Fruit fly (Drosophila melanogaster) whole organism, adult: ENCODE results near the gene Ir94b.

Source experiments
- CG11617 ChIP-seq: fragments of 200-800 bp; sonication (Bioruptor generic); optimal IDR thresholded peaks from 2 replicates; lab custom pipeline; 2017; ENCODE audit warnings: mild to moderate bottlenecking, missing biosample characterization, missing genetic modification reagents, missing genetic modification characterization
- CG12768 ChIP-seq: fragments of 200-800 bp; sonication (Bioruptor generic); optimal IDR thresholded peaks from 2 replicates; lab custom pipeline; 2017; ENCODE audit warnings: missing biosample characterization, missing genetic modification characterization, mild to moderate bottlenecking, moderate library complexity, missing genetic modification reagents
- CG14711 ChIP-seq: fragments of 200-800 bp; sonication (Bioruptor generic); optimal IDR thresholded peaks from 2 replicates; lab custom pipeline; 2018; ENCODE audit warnings: missing biosample characterization, mild to moderate bottlenecking, missing genetic modification characterization, moderate library complexity
- CG1620 ChIP-seq: fragments of 200-800 bp; sonication (Bioruptor generic); optimal IDR thresholded peaks from 2 replicates; lab custom pipeline; 2016; ENCODE audit warnings: missing biosample characterization, missing genetic modification characterization
- CG33017 ChIP-seq: fragments of 200-800 bp; sonication (Bioruptor generic); optimal IDR thresholded peaks from 2 replicates; lab custom pipeline; 2018; ENCODE audit warnings: missing biosample characterization, mild to moderate bottlenecking, missing genetic modification characterization, moderate library complexity
- CG5204 ChIP-seq: fragments of 200-800 bp; sonication (Bioruptor generic); optimal IDR thresholded peaks from 2 replicates; lab custom pipeline; 2016; ENCODE audit warnings: missing biosample characterization, missing genetic modification characterization
- CG7045 ChIP-seq: fragments of 200-800 bp; sonication (Bioruptor generic); optimal IDR thresholded peaks from 2 replicates; lab custom pipeline; 2017; ENCODE audit warnings: missing biosample characterization, mild to moderate bottlenecking, missing genetic modification characterization
- CG7101 ChIP-seq: fragments of 200-800 bp; sonication (Bioruptor generic); optimal IDR thresholded peaks from 2 replicates; lab custom pipeline; 2018; ENCODE audit warnings: missing biosample characterization, mild to moderate bottlenecking, missing genetic modification characterization, moderate library complexity
- Clk ChIP-seq: fragments of 200-800 bp; sonication (Bioruptor generic); optimal IDR thresholded peaks from 2 replicates; lab custom pipeline; 2017; ENCODE audit warnings: missing biosample characterization, missing genetic modification characterization
- Crg-1 ChIP-seq: fragments of 200-800 bp; sonication (Bioruptor generic); optimal IDR thresholded peaks from 2 replicates; lab custom pipeline; 2016; ENCODE audit warnings: missing biosample characterization, missing genetic modification characterization
- Hr96 ChIP-seq: fragments of 200-800 bp; sonication (Bioruptor generic); optimal IDR thresholded peaks from 2 replicates; lab custom pipeline; 2016; ENCODE audit warnings: missing biosample characterization, missing genetic modification characterization
- Mnt ChIP-seq: fragments of 200-800 bp; sonication (Bioruptor generic); optimal IDR thresholded peaks from 2 replicates; lab custom pipeline; 2016; ENCODE audit warnings: missing biosample characterization, mild to moderate bottlenecking, missing genetic modification characterization
- bab1 ChIP-seq: fragments of 200-800 bp; sonication (Bioruptor generic); optimal IDR thresholded peaks from 3 replicates; lab custom pipeline; 2019; ENCODE audit warnings: missing biosample characterization, mild to moderate bottlenecking, missing genetic modification characterization, moderate library complexity
- cic ChIP-seq: fragments of 200-800 bp; sonication (Bioruptor generic); optimal IDR thresholded peaks from 2 replicates; lab custom pipeline; 2017; ENCODE audit warnings: missing biosample characterization, mild to moderate bottlenecking, missing genetic modification characterization, moderate library complexity
- cnc ChIP-seq, 2 experiments: fragments of >200 bp; optimal IDR thresholded peaks; 2 replicates each; lab custom pipeline; 2017
- kay ChIP-seq: fragments of 200-800 bp; sonication (Bioruptor generic); peaks from one replicate; lab custom pipeline; 2016; ENCODE audit warnings: missing biosample characterization, missing genetic modification characterization, borderline replicate concordance
- ovo ChIP-seq: fragments of 200-800 bp; sonication (Bioruptor generic); optimal IDR thresholded peaks from 2 replicates; lab custom pipeline; 2016; ENCODE audit warnings: missing biosample characterization, missing genetic modification characterization
- pad ChIP-seq: fragments of 200-800 bp; sonication (Bioruptor generic); optimal IDR thresholded peaks from 3 replicates; lab custom pipeline; 2017; ENCODE audit warnings: missing biosample characterization, missing genetic modification characterization, mild to moderate bottlenecking, moderate library complexity, missing genetic modification reagents
- tj ChIP-seq: fragments of 200-800 bp; sonication (Bioruptor generic); optimal IDR thresholded peaks from 3 replicates; lab custom pipeline; 2017; ENCODE audit warnings: missing biosample characterization, mild to moderate bottlenecking, missing genetic modification characterization, moderate library complexity
- toe ChIP-seq: fragments of 200-800 bp; sonication (Bioruptor generic); optimal IDR thresholded peaks from 2 replicates; lab custom pipeline; 2016; ENCODE audit warnings: missing biosample characterization, missing genetic modification characterization

The Ir94b gene

dm6 chr3R:22153693-22154092, 36.6 kb upstream of the Ir94b start:
- TF ChIP-seq CG7045 (GFP tag; lab: Kevin White, UChicago) (no peak), pad (no peak), cic (no peak), CG11617 (no peak), CG5204 (GFP tag; lab: Kevin White, UChicago) (no peak)

- TF ChIP-seq CG7045 (GFP tag; lab: Kevin White, UChicago) (no peak), bab1 (GFP tag; lab: Kevin White, UChicago) (no peak), Mnt (GFP tag; lab: Kevin White, UChicago) (no peak), Clk (GFP tag; lab: Kevin White, UChicago) (no peak), cnc (optimal IDR thresholded peaks at IDR 0.05; lab: Kevin White, UChicago) (no peak), Crg-1 (GFP tag; lab: Kevin White, UChicago) (no peak), CG14711 (tag; lab: Kevin White, UChicago) (no peak), CG1620 (GFP tag; lab: Kevin White, UChicago) (no peak), CG11617 (no peak), CG5204 (GFP tag; lab: Kevin White, UChicago) (no peak), pad (no peak), tj (no peak)
These were observed 35.4 kb upstream of the Ir94b start for dm6 chr3R:22152424-22152823.

dm6 chr3R:22150433-22150832, 33.4 kb upstream of the Ir94b start:
- no peak for TF ChIP-seq bab1 (GFP tag; lab: Kevin White, UChicago)
- TF ChIP-seq CG1620 (GFP tag; lab: Kevin White, UChicago) = no peak
- no peak for TF ChIP-seq CG7045 (GFP tag; lab: Kevin White, UChicago)
- TF ChIP-seq CG11617 = no peak
- no peak for TF ChIP-seq cnc (optimal IDR thresholded peaks at IDR 0.05; lab: Kevin White, UChicago)
- TF ChIP-seq Clk (GFP tag; lab: Kevin White, UChicago) = no peak
- TF ChIP-seq CG12768 = no peak
- no peak for TF ChIP-seq kay (GFP tag; lab: Kevin White, UChicago)
- no peak for TF ChIP-seq cic
- no peak for TF ChIP-seq CG5204 (GFP tag; lab: Kevin White, UChicago)
- no peak for TF ChIP-seq CG14711 (tag; lab: Kevin White, UChicago)
- no peak for TF ChIP-seq Mnt (GFP tag; lab: Kevin White, UChicago)
- no peak for TF ChIP-seq pad
- TF ChIP-seq CG33017 (tag; lab: Kevin White, UChicago) = no peak
- no peak for TF ChIP-seq Hr96
- TF ChIP-seq toe (GFP tag; lab: Kevin White, UChicago) = no peak
- no peak for TF ChIP-seq ovo (GFP tag; lab: Kevin White, UChicago)

- TF ChIP-seq CG7101 (tag; lab: Kevin White, UChicago) = no peak
- TF ChIP-seq Crg-1 (GFP tag; lab: Kevin White, UChicago) = no peak
These were observed 32.9 kb upstream of the Ir94b start for dm6 chr3R:22149923-22150322.

- TF ChIP-seq Crg-1 (GFP tag; lab: Kevin White, UChicago) (no peak), CG7045 (GFP tag; lab: Kevin White, UChicago) (no peak), tj (no peak), toe (GFP tag; lab: Kevin White, UChicago) (no peak), Clk (GFP tag; lab: Kevin White, UChicago) (no peak), CG14711 (tag; lab: Kevin White, UChicago) (no peak), Hr96 (no peak)
These were observed 31.2 kb upstream of the Ir94b start for dm6 chr3R:22148274-22148673.

- TF ChIP-seq ovo (GFP tag; lab: Kevin White, UChicago) (no peak), Crg-1 (GFP tag; lab: Kevin White, UChicago) (no peak), CG7101 (tag; lab: Kevin White, UChicago) (no peak), Mnt (GFP tag; lab: Kevin White, UChicago) (no peak), Hr96 (no peak), CG33017 (tag; lab: Kevin White, UChicago) (no peak), CG11617 (no peak), bab1 (GFP tag; lab: Kevin White, UChicago) (no peak), CG12768 (no peak), CG14711 (tag; lab: Kevin White, UChicago) (no peak), toe (GFP tag; lab: Kevin White, UChicago) (no peak), CG1620 (GFP tag; lab: Kevin White, UChicago) (no peak), CG7045 (GFP tag; lab: Kevin White, UChicago) (no peak), cic (no peak)
These were observed 30.4 kb upstream of the Ir94b start for dm6 chr3R:22147426-22147825.

- TF ChIP-seq CG7045 (GFP tag; lab: Kevin White, UChicago) (no peak), pad (no peak), CG11617 (no peak), Crg-1 (GFP tag; lab: Kevin White, UChicago) (no peak), cnc (optimal IDR thresholded peaks at IDR 0.05; lab: Kevin White, UChicago) (no peak), CG5204 (GFP tag; lab: Kevin White, UChicago) (no peak), kay (GFP tag; lab: Kevin White, UChicago) (no peak), CG7101 (tag; lab: Kevin White, UChicago) (no peak), Mnt (GFP tag; lab: Kevin White, UChicago) (no peak), CG1620 (GFP tag; lab: Kevin White, UChicago) (no peak), bab1 (GFP tag; lab: Kevin White, UChicago) (no peak), toe (GFP tag; lab: Kevin White, UChicago) (no peak), CG33017 (tag; lab: Kevin White, UChicago) (no peak), tj (no peak)
These were observed 29.5 kb upstream of the Ir94b start for dm6 chr3R:22146549-22146948.
